Fruit fly (Drosophila melanogaster): Measurements from ENCODE around the gene CG31174.

dm6 chr3R:21825775-21826558 is 43.3 kb downstream of the CG31174 start:
- no peak for TF ChIP-seq CG6854 (GFP tag; optimal IDR thresholded peaks at IDR 0.05)
- peak; percentile 64 for TF ChIP-seq svp (GFP tag)
- TF ChIP-seq CG10631 (GFP tag; optimal IDR thresholded peaks at IDR 0.05) = peak; percentile 36
- TF ChIP-seq cyc (GFP tag; optimal IDR thresholded peaks at IDR 0.05) = no peak
- no peak for TF ChIP-seq Hr39 (GFP tag; optimal IDR thresholded peaks at IDR 0.05)
- peak; percentile 37 for TF ChIP-seq OdsH (GFP tag; optimal IDR thresholded peaks at IDR 0.05)
- peak; percentile 87 for TF ChIP-seq Eip78C (GFP tag)
- no peak for TF ChIP-seq vri (GFP tag; optimal IDR thresholded peaks at IDR 0.05)
- peak; percentile 25 for TF ChIP-seq dsx (GFP tag; optimal IDR thresholded peaks at IDR 0.05; ENCODE audit: poor library complexity, severe bottlenecking)
- no peak for TF ChIP-seq CG16779 (tag; optimal IDR thresholded peaks at IDR 0.05)
- no peak for TF ChIP-seq fd85E (GFP tag; optimal IDR thresholded peaks at IDR 0.05)
- no peak for TF ChIP-seq Lpt (GFP tag; optimal IDR thresholded peaks at IDR 0.05)

All from whole organism, prepupa.